Fruit fly (Drosophila melanogaster) whole organism, larva: ENCODE results near the gene CG32069.

Source experiments
- noc ChIP-seq: fragments of 200-800 bp; sonication (Bioruptor generic); optimal IDR thresholded peaks from 3 replicates; lab custom pipeline; 2019; ENCODE audit warnings: missing biosample characterization, mild to moderate bottlenecking, missing genetic modification characterization, moderate library complexity

The CG32069 gene

dm6 chr3L:11046559-11046958 lies 15.9 kb downstream of the CG32069 start:
- no peak for TF ChIP-seq noc (tag; lab: Kevin White, UChicago)

DNA sequence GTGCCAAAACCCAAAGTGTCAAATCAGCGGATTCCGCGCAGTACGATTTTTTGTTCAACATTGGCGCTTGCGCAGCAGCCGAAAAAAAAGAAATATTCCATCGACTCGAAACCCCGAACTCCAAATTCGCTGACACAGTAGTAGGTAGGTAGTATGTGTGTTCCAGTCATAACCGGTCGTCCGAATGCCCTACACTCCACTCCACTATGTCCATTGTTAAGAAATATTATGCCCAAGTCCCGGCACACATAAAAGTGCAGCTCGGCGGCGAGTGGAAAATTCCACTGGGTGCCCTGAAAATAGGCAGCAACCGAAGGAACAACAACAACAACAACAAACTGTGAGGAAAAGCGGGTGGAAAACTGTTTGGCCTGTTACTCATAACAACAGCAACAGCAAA lies 17.4 kb downstream of the CG32069 start:
- no peak for TF ChIP-seq noc (tag; lab: Kevin White, UChicago)

dm6 chr3L:11043650-11044049 lies 18.8 kb downstream of the CG32069 start:
- no peak for TF ChIP-seq noc (tag; lab: Kevin White, UChicago)

- no peak for TF ChIP-seq noc (tag; lab: Kevin White, UChicago)
These were observed 21.2 kb downstream of the CG32069 start for dm6 chr3L:11041193-11041592.

dm6 chr3L:11035039-11035438 lies 27.4 kb downstream of the CG32069 start:
- TF ChIP-seq noc (tag; lab: Kevin White, UChicago), result no peak

dm6 chr3L:11033327-11033975 lies 29.0 kb downstream of the CG32069 start:
- no peak for TF ChIP-seq noc (tag; lab: Kevin White, UChicago)

DNA sequence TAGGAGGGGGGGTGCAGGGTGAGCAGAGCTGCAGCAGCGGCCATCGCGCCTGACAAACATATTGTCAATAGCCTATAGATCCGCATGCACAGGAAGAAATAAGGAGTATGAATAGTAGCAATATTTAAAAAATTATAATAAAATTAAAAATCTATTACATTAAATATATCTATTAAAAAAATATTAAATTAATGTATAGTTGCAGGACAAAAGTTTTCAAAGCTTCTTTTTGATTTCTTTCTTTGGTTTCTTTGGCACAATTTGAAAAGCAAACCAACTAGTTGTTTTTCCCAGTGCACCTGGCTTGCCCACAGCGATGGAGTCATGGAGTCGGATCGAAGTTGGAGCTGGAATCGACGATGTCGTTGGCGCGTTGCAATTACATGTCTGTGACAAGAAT lies 30.6 kb downstream of the CG32069 start:
- no peak for TF ChIP-seq noc (tag; lab: Kevin White, UChicago)

DNA sequence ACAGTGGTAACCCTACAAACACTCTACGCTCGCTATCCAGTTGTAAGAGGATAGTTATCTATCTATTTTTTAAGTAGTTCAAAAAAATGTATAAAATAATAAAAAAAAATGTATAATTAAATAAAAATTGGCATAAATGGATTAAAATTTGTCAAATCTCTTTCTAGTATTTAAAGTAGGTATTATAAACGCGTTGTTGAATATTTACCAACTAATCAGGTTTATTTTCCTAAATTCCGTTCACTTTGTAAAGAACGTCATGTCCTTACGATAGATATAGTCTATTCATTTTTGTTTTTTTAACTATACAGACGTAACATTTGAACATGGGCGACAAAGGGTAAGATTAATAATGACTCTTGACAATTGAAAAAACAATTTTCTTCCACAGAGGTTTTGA lies 35.1 kb downstream of the CG32069 start, which contains the start of gene CG32081:
TSS of gene CG32081 (plus strand) at position 301 of the 400 bp plus-strand sequence.
- TF ChIP-seq noc (tag; lab: Kevin White, UChicago), result no peak

DNA sequence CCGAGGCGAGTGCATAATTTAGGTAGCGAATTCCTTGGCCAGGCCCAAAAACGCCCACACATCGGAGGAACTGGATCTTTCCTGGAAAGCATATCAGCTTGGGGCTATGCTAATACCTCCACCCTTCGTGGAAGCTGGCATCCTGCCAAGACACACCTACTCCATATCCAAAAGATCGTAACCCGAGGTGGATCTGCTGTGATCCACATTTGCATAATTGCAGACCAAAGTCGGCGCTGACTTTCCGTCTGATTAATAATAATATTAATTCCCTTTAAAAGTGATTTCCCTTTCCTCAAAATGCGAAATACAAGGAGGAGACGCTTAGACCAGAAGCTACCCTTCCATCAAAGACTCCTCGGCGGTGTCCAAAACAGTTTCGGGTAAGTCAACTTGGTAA lies 37.2 kb downstream of the CG32069 start, which contains the start of gene CG32079:
TSS of gene CG32079 (plus strand) at position 301 of the 400 bp plus-strand sequence.
- no peak for TF ChIP-seq noc (tag; lab: Kevin White, UChicago)

dm6 chr3L:11023235-11023634 lies 39.2 kb downstream of the CG32069 start, which contains the start of gene Fad2:
TSS of gene Fad2 (plus strand) at chr3L:11023535.
- no peak for TF ChIP-seq noc (tag; lab: Kevin White, UChicago)

- no peak for TF ChIP-seq noc (tag; lab: Kevin White, UChicago)
These were observed 40.5 kb downstream of the CG32069 start for dm6 chr3L:11021958-11022357.

dm6 chr3L:11020058-11020457 lies 42.4 kb downstream of the CG32069 start:
- TF ChIP-seq noc (tag; lab: Kevin White, UChicago), result no peak

DNA sequence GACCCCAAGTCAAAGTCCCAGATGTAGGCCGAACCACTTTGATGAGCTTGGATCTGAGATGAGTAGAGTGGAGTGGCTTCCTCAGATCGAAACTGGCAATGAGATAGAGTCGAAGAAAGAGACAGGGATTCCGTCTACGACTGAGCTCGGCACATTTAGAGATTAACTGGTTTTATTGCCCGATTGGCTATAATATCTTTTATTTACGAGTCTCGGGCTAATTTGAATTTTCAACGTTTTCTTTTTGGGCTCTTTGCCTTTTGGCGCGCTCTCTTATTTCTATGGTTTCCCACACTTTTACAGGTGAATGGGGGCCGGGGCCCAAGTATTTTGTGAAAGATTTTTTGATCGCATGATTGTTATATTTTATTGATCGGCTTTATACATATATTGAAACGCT lies 47.2 kb downstream of the CG32069 start:
- TF ChIP-seq noc (tag; lab: Kevin White, UChicago), result no peak
